Worm (Caenorhabditis elegans) whole organism, early embryonic: ENCODE data around the gene clec-217.

Experiments used
- F13C5.2 ChIP-seq: sonication (generic microtip); optimal IDR thresholded peaks from 2 replicates; lab custom pipeline; 2017; ENCODE audit warnings: mild to moderate bottlenecking, missing genetic modification characterization, inconsistent platforms, missing compliant biosample characterization
- aly-1 ChIP-seq: sonication (generic microtip); optimal IDR thresholded peaks from 2 replicates; lab custom pipeline; 2016; ENCODE audit warnings: missing genetic modification characterization, missing compliant biosample characterization
- ama-1 ChIP-seq: fragments of 150-350 bp; optimal IDR thresholded peaks from 2 replicates; lab custom pipeline; 2014
- ceh-13 ChIP-seq: fragments of 200-800 bp; sonication (Bioruptor generic); optimal IDR thresholded peaks from 2 replicates; lab custom pipeline; 2018; ENCODE audit warnings: mild to moderate bottlenecking, missing genetic modification characterization, missing compliant biosample characterization
- flt-1 ChIP-seq: fragments of 200-800 bp; sonication (Bioruptor generic); IDR thresholded peaks from 2 replicates; pipeline ENCODE4 v1.3.6; 2022; ENCODE audit warnings: missing genetic modification characterization, missing compliant biosample characterization
- hmg-4 ChIP-seq: fragments of 200-800 bp; sonication (Bioruptor generic); optimal IDR thresholded peaks from 2 replicates; lab custom pipeline; 2018; ENCODE audit warnings: mild to moderate bottlenecking, missing genetic modification characterization, missing compliant biosample characterization
- scrt-1 ChIP-seq: fragments of 200-800 bp; sonication (Bioruptor generic); IDR thresholded peaks from 2 replicates; pipeline ENCODE4 v1.3.6; 2022; ENCODE audit warnings: missing genetic modification characterization, missing compliant biosample characterization
- sea-1 ChIP-seq: fragments of 200-800 bp; sonication (Bioruptor generic); conservative IDR thresholded peaks from 2 replicates; pipeline ENCODE4 v1.3.6; 2022; ENCODE audit warnings: missing genetic modification characterization, missing compliant biosample characterization
- tbx-11 ChIP-seq: fragments of 200-800 bp; sonication (Bioruptor generic); IDR thresholded peaks from 2 replicates; pipeline ENCODE4 v1.3.6; 2022; ENCODE audit warnings: missing genetic modification characterization, missing compliant biosample characterization

- TF ChIP-seq hmg-4 (GFP tag; lab: Kevin White, UChicago), result no peak
- TF ChIP-seq flt-1 (GFP tag; lab: Robert Waterston, UW), result no peak
- no peak for TF ChIP-seq tbx-11 (GFP tag; lab: Robert Waterston, UW)
- no peak for TF ChIP-seq F13C5.2 (tag; lab: Kevin White, UChicago)
- no peak for TF ChIP-seq sea-1 (GFP tag; lab: Robert Waterston, UW)
- no peak for TF ChIP-seq aly-1 (tag; lab: Kevin White, UChicago)
- TF ChIP-seq ama-1 (lab: Kevin White, UChicago), result no peak
- TF ChIP-seq scrt-1 (GFP tag; lab: Robert Waterston, UW), result no peak
- TF ChIP-seq ceh-13 (GFP tag; lab: Kevin White, UChicago), result no peak
Observed at ce11 chrV:7958740-7959320, at the start of gene clec-217, which contains the start of gene F26D11.2.
